Worm (Caenorhabditis elegans): ENCODE results near the gene ttr-46.

Gene ttr-46

ce11 chrV:9977211-9977610 is 26.2 kb downstream of the ttr-46 start:
- TF ChIP-seq nhr-23 (tag; optimal IDR thresholded peaks at IDR 0.05) (no peak), fkh-10 (GFP tag; optimal IDR thresholded peaks at IDR 0.05) (peak; percentile 62), snpc-4 (tag; optimal IDR thresholded peaks at IDR 0.05) (no peak), ztf-4 (tag; optimal IDR thresholded peaks at IDR 0.05) (no peak)

- TF ChIP-seq unc-62 (GFP tag; optimal IDR thresholded peaks at IDR 0.05) (no peak), hmg-11 (tag; optimal IDR thresholded peaks at IDR 0.05) (peak; percentile 48), nfya-1 (tag; optimal IDR thresholded peaks at IDR 0.05; ENCODE audit: insufficient read depth) (peak; percentile 60), nhr-28 (tag; optimal IDR thresholded peaks at IDR 0.05) (no peak), pha-4 (tag; optimal IDR thresholded peaks at IDR 0.05) (no peak), fos-1 (tag; optimal IDR thresholded peaks at IDR 0.05) (no peak), mml-1 (tag; optimal IDR thresholded peaks at IDR 0.05) (no peak), nhr-12 (tag; optimal IDR thresholded peaks at IDR 0.05) (no peak), ceh-9 (tag; optimal IDR thresholded peaks at IDR 0.05) (no peak), lin-39 (tag; optimal IDR thresholded peaks at IDR 0.05) (peak; percentile 59), sea-2 (GFP tag; optimal IDR thresholded peaks at IDR 0.05) (no peak), nhr-77 (tag; optimal IDR thresholded peaks at IDR 0.05) (no peak), snpc-4 (tag; optimal IDR thresholded peaks at IDR 0.05) (peak; percentile 5), elt-2 (tag; optimal IDR thresholded peaks at IDR 0.05) (no peak), ama-1 (optimal IDR thresholded peaks at IDR 0.05) (no peak), fkh-10 (GFP tag; optimal IDR thresholded peaks at IDR 0.05) (no peak)
These were observed 27.4 kb downstream of the ttr-46 start for ce11 chrV:9978425-9978824.

- TF ChIP-seq R02D3.7 (tag; optimal IDR thresholded peaks at IDR 0.05) = peak; percentile 19
- TF ChIP-seq nhr-23 (tag; optimal IDR thresholded peaks at IDR 0.05) = peak; percentile 75
- TF ChIP-seq nhr-43 (tag; optimal IDR thresholded peaks at IDR 0.05; ENCODE audit: poor library complexity, severe bottlenecking) = peak; percentile 70
- peak; percentile 56 for TF ChIP-seq nhr-25 (tag; optimal IDR thresholded peaks at IDR 0.05)
- TF ChIP-seq hmg-11 (tag; optimal IDR thresholded peaks at IDR 0.05) = peak; percentile 53
- peak; percentile 48 for TF ChIP-seq tbx-2 (tag; optimal IDR thresholded peaks at IDR 0.05)
- TF ChIP-seq lin-15B (tag; optimal IDR thresholded peaks at IDR 0.05) = peak; percentile 47
- peak; percentile 43 for TF ChIP-seq ceh-28 (tag; optimal IDR thresholded peaks at IDR 0.05)
- peak; percentile 43 for TF ChIP-seq lsy-12 (tag; optimal IDR thresholded peaks at IDR 0.05)
- TF ChIP-seq elt-2 (tag; optimal IDR thresholded peaks at IDR 0.05) = peak; percentile 47
- peak; percentile 31 for TF ChIP-seq lin-39 (tag; optimal IDR thresholded peaks at IDR 0.05)
- TF ChIP-seq nfya-1 (tag; optimal IDR thresholded peaks at IDR 0.05; ENCODE audit: insufficient read depth) = peak; percentile 59
These were observed 29.9 kb downstream of the ttr-46 start, which contains the start of the genes ruvb-1 and tofu-1 for ce11 chrV:9980731-9981483. Gene ruvb-1 (minus strand): TSS chrV:9980802. Gene tofu-1 (plus strand): TSS chrV:9981147.

- TF ChIP-seq mdl-1 (tag; optimal IDR thresholded peaks at IDR 0.05) = no peak
- TF ChIP-seq sea-2 (GFP tag; optimal IDR thresholded peaks at IDR 0.05) = no peak
- TF ChIP-seq ceh-9 (tag; optimal IDR thresholded peaks at IDR 0.05) = no peak
- TF ChIP-seq unc-39 (tag; optimal IDR thresholded peaks at IDR 0.05) = no peak
- no peak for TF ChIP-seq fkh-2 (tag; optimal IDR thresholded peaks at IDR 0.05)
- TF ChIP-seq elt-2 (tag; optimal IDR thresholded peaks at IDR 0.05) = no peak
- no peak for TF ChIP-seq nhr-11 (tag; optimal IDR thresholded peaks at IDR 0.05)
- no peak for TF ChIP-seq eor-1 (tag; optimal IDR thresholded peaks at IDR 0.05)
These were observed 31.5 kb downstream of the ttr-46 start, which contains the start of gene C27H6.9 for ce11 chrV:9982568-9982967. Gene C27H6.9 (plus strand): TSS chrV:9982868.

- TF ChIP-seq ama-1 (optimal IDR thresholded peaks at IDR 0.05) (peak; percentile 39), nhr-11 (tag; optimal IDR thresholded peaks at IDR 0.05) (no peak), elt-2 (tag; optimal IDR thresholded peaks at IDR 0.05) (peak; percentile 15)
These were observed 32.5 kb downstream of the ttr-46 start for ce11 chrV:9983529-9983928.

ce11 chrV:9984821-9985220 is 33.8 kb downstream of the ttr-46 start:
- TF ChIP-seq ceh-9 (tag; optimal IDR thresholded peaks at IDR 0.05) (no peak), hmg-11 (tag; optimal IDR thresholded peaks at IDR 0.05) (peak; percentile 3), jun-1 (tag; optimal IDR thresholded peaks at IDR 0.05) (no peak), mdl-1 (tag; optimal IDR thresholded peaks at IDR 0.05) (no peak), sea-2 (GFP tag; optimal IDR thresholded peaks at IDR 0.05) (no peak), aly-2 (tag; optimal IDR thresholded peaks at IDR 0.05) (no peak), ceh-82 (tag; optimal IDR thresholded peaks at IDR 0.05) (no peak), lin-15B (tag; optimal IDR thresholded peaks at IDR 0.05) (no peak), fos-1 (tag; optimal IDR thresholded peaks at IDR 0.05) (no peak), nhr-43 (tag; optimal IDR thresholded peaks at IDR 0.05; ENCODE audit: poor library complexity, severe bottlenecking) (no peak), ama-1 (optimal IDR thresholded peaks at IDR 0.05) (no peak), zag-1 (tag; optimal IDR thresholded peaks at IDR 0.05) (no peak), nhr-237 (tag; optimal IDR thresholded peaks at IDR 0.05) (no peak), lin-39 (tag; optimal IDR thresholded peaks at IDR 0.05) (no peak), ceh-16 (tag; optimal IDR thresholded peaks at IDR 0.05) (no peak), nhr-77 (tag; optimal IDR thresholded peaks at IDR 0.05) (no peak), fkh-2 (tag; optimal IDR thresholded peaks at IDR 0.05) (no peak), nfya-1 (tag; optimal IDR thresholded peaks at IDR 0.05; ENCODE audit: insufficient read depth) (peak; percentile 45), egl-5 (tag; optimal IDR thresholded peaks at IDR 0.05) (no peak), pha-4 (tag; optimal IDR thresholded peaks at IDR 0.05) (peak; percentile 45), unc-62 (GFP tag; optimal IDR thresholded peaks at IDR 0.05) (no peak), nhr-23 (tag; optimal IDR thresholded peaks at IDR 0.05) (no peak), eor-1 (tag; optimal IDR thresholded peaks at IDR 0.05) (no peak), ceh-28 (tag; optimal IDR thresholded peaks at IDR 0.05) (no peak), elt-1 (tag; optimal IDR thresholded peaks at IDR 0.05) (no peak), lsy-12 (tag; optimal IDR thresholded peaks at IDR 0.05) (no peak), nhr-11 (tag; optimal IDR thresholded peaks at IDR 0.05) (peak; percentile 75)

Data from whole organism, L3 larva.